Fruit fly (Drosophila melanogaster) whole organism, embryonic: Measurements from ENCODE around the gene CG43089.

Source experiments
- ATbp ChIP-seq: fragments of 200-800 bp; sonication (Bioruptor generic); optimal IDR thresholded peaks from 2 replicates; lab custom pipeline; 2017; ENCODE audit warnings: missing biosample characterization, mild to moderate bottlenecking, missing genetic modification characterization, missing genetic modification reagents
- Antp ChIP-seq: fragments of 200-800 bp; sonication (Bioruptor generic); optimal IDR thresholded peaks from 3 replicates; lab custom pipeline; 2016; ENCODE audit warnings: missing biosample characterization, missing genetic modification characterization
- CG10209 ChIP-seq: fragments of 200-800 bp; sonication (Bioruptor generic); optimal IDR thresholded peaks from 3 replicates; lab custom pipeline; 2017; ENCODE audit warnings: missing biosample characterization, mild to moderate bottlenecking, missing genetic modification characterization, missing genetic modification reagents
- CG10431 ChIP-seq: fragments of 200-800 bp; sonication (Bioruptor generic); optimal IDR thresholded peaks from 3 replicates; lab custom pipeline; 2018; ENCODE audit warnings: missing biosample characterization, mild to moderate bottlenecking, missing genetic modification characterization
- CG11398 ChIP-seq: fragments of 200-800 bp; sonication (Bioruptor generic); optimal IDR thresholded peaks from 2 replicates; lab custom pipeline; 2016; ENCODE audit warnings: missing biosample characterization, missing genetic modification characterization
- CG11504 ChIP-seq: fragments of 200-800 bp; sonication (Bioruptor generic); optimal IDR thresholded peaks from 3 replicates; lab custom pipeline; 2019; ENCODE audit warnings: missing biosample characterization, mild to moderate bottlenecking, missing genetic modification characterization, moderate library complexity
- CG11723 ChIP-seq: fragments of 200-800 bp; sonication (Bioruptor generic); optimal IDR thresholded peaks from 2 replicates; lab custom pipeline; 2017; ENCODE audit warnings: missing biosample characterization, mild to moderate bottlenecking, missing genetic modification characterization
- CG1233 ChIP-seq: fragments of 200-800 bp; sonication (Bioruptor generic); optimal IDR thresholded peaks from 4 replicates; lab custom pipeline; 2018; ENCODE audit warnings: missing biosample characterization, mild to moderate bottlenecking, missing genetic modification characterization
- CG12391 ChIP-seq: fragments of 200-800 bp; sonication (Bioruptor generic); optimal IDR thresholded peaks from 3 replicates; lab custom pipeline; 2018; ENCODE audit warnings: missing biosample characterization, mild to moderate bottlenecking, missing genetic modification characterization, moderate library complexity
- CG13894 ChIP-seq: fragments of 200-800 bp; sonication (Bioruptor generic); optimal IDR thresholded peaks from 3 replicates; lab custom pipeline; 2018; ENCODE audit warnings: missing biosample characterization, mild to moderate bottlenecking, missing genetic modification characterization, moderate library complexity
- CG1529 ChIP-seq: fragments of 200-800 bp; sonication (Bioruptor generic); optimal IDR thresholded peaks from 3 replicates; lab custom pipeline; 2018; ENCODE audit warnings: missing biosample characterization, missing genetic modification characterization
- CG1603 ChIP-seq: fragments of 200-800 bp; sonication (Bioruptor generic); optimal IDR thresholded peaks from 2 replicates; lab custom pipeline; 2019; ENCODE audit warnings: missing biosample characterization, mild to moderate bottlenecking, missing genetic modification characterization, moderate library complexity
- CG1647 ChIP-seq: fragments of 200-800 bp; sonication (Bioruptor generic); optimal IDR thresholded peaks from 3 replicates; lab custom pipeline; 2016; ENCODE audit warnings: missing biosample characterization, missing genetic modification characterization
- CG17829 ChIP-seq: fragments of 200-800 bp; optimal IDR thresholded peaks from 2 replicates; lab custom pipeline; 2019; ENCODE audit warnings: missing biosample characterization, mild to moderate bottlenecking, missing genetic modification characterization, moderate library complexity
- CG17912 ChIP-seq: fragments of 200-800 bp; sonication (Bioruptor generic); optimal IDR thresholded peaks from 2 replicates; lab custom pipeline; 2018; ENCODE audit warnings: missing biosample characterization, mild to moderate bottlenecking, missing genetic modification characterization
- CG18262 ChIP-seq: fragments of 200-800 bp; optimal IDR thresholded peaks from 3 replicates; lab custom pipeline; 2019; ENCODE audit warnings: missing biosample characterization, mild to moderate bottlenecking, missing genetic modification characterization, moderate library complexity
- CG2116 ChIP-seq: fragments of 200-800 bp; sonication (Bioruptor generic); optimal IDR thresholded peaks from 3 replicates; lab custom pipeline; 2018; ENCODE audit warnings: missing biosample characterization, mild to moderate bottlenecking, missing genetic modification characterization
- CG2712 ChIP-seq: fragments of 200-800 bp; optimal IDR thresholded peaks from 3 replicates; lab custom pipeline; 2019; ENCODE audit warnings: missing biosample characterization, mild to moderate bottlenecking, missing genetic modification characterization, moderate library complexity
- CG7556 ChIP-seq: fragments of 200-800 bp; sonication (Bioruptor generic); optimal IDR thresholded peaks from 2 replicates; lab custom pipeline; 2017; ENCODE audit warnings: missing biosample characterization, mild to moderate bottlenecking, missing genetic modification characterization
- CG7786 ChIP-seq: fragments of 200-800 bp; sonication (Bioruptor generic); optimal IDR thresholded peaks from 2 replicates; lab custom pipeline; 2016; ENCODE audit warnings: missing biosample characterization, missing genetic modification characterization
- CG8359 ChIP-seq: fragments of 200-800 bp; sonication (Bioruptor generic); optimal IDR thresholded peaks from 2 replicates; lab custom pipeline; 2017; ENCODE audit warnings: missing biosample characterization, mild to moderate bottlenecking, missing genetic modification characterization, borderline replicate concordance
- CG9932 ChIP-seq: fragments of 200-800 bp; sonication (Bioruptor generic); IDR thresholded peaks from 2 replicates; pipeline ENCODE4 v1.3.6; 2022; ENCODE audit warnings: missing biosample characterization, missing genetic modification characterization
- Dek ChIP-seq: fragments of 200-800 bp; sonication (Bioruptor generic); optimal IDR thresholded peaks from 3 replicates; lab custom pipeline; 2019; ENCODE audit warnings: missing biosample characterization, mild to moderate bottlenecking, missing genetic modification characterization, moderate library complexity
- Dip3 ChIP-seq: fragments of 200-800 bp; sonication (Bioruptor generic); optimal IDR thresholded peaks from 3 replicates; lab custom pipeline; 2016; ENCODE audit warnings: missing biosample characterization, missing genetic modification characterization
- ERR ChIP-seq: fragments of 200-800 bp; sonication (Bioruptor generic); optimal IDR thresholded peaks from 2 replicates; lab custom pipeline; 2016; ENCODE audit warnings: missing biosample characterization, missing genetic modification characterization
- Hand ChIP-seq: fragments of 200-800 bp; sonication (Bioruptor generic); optimal IDR thresholded peaks from 2 replicates; lab custom pipeline; 2017; ENCODE audit warnings: mild to moderate bottlenecking, missing biosample characterization, missing genetic modification reagents, missing genetic modification characterization
- Hr39 ChIP-seq: fragments of >200 bp; optimal IDR thresholded peaks from 2 replicates; lab custom pipeline; 2017
- Hr51 ChIP-seq, 2 experiments: fragments of 200-800 bp; sonication (Bioruptor generic); optimal IDR thresholded peaks; 2 replicates in 1 of 2; 3 replicates in 1 of 2; lab custom pipeline; 2016 to 2018; ENCODE audit warnings: missing biosample characterization in 2 of 2, missing genetic modification characterization in 2 of 2, mild to moderate bottlenecking in 1 of 2, moderate library complexity in 1 of 2
- Lpt ChIP-seq: fragments of >200 bp; optimal IDR thresholded peaks from 2 replicates; lab custom pipeline; 2018; ENCODE audit warnings: missing biosample characterization, missing genetic modification characterization
- NfI ChIP-seq: fragments of 200-800 bp; sonication (Bioruptor generic); optimal IDR thresholded peaks from 3 replicates; lab custom pipeline; 2018; ENCODE audit warnings: missing biosample characterization, mild to moderate bottlenecking, missing genetic modification characterization, moderate library complexity
- PHDP ChIP-seq: fragments of 200-800 bp; sonication (Bioruptor generic); optimal IDR thresholded peaks from 3 replicates; lab custom pipeline; 2018; ENCODE audit warnings: missing biosample characterization, mild to moderate bottlenecking, missing genetic modification characterization, moderate library complexity
- Rx ChIP-seq: fragments of 200-800 bp; sonication (Bioruptor generic); IDR thresholded peaks from 2 replicates; pipeline ENCODE4 v1.3.6; 2022; ENCODE audit warnings: missing biosample characterization, missing genetic modification characterization
- Sox100B ChIP-seq: fragments of 200-800 bp; sonication (Bioruptor generic); optimal IDR thresholded peaks from 3 replicates; lab custom pipeline; 2018; ENCODE audit warnings: missing biosample characterization, mild to moderate bottlenecking, missing genetic modification characterization
- ab ChIP-seq: fragments of 200-800 bp; sonication (Bioruptor generic); optimal IDR thresholded peaks from 2 replicates; lab custom pipeline; 2016; ENCODE audit warnings: missing biosample characterization, missing genetic modification characterization
- cato ChIP-seq: fragments of 200-800 bp; sonication (Bioruptor generic); optimal IDR thresholded peaks from 2 replicates; lab custom pipeline; 2016; ENCODE audit warnings: missing biosample characterization, missing genetic modification characterization, borderline replicate concordance
- dm ChIP-seq: fragments of 200-800 bp; sonication (Bioruptor generic); optimal IDR thresholded peaks from 3 replicates; lab custom pipeline; 2016; ENCODE audit warnings: missing biosample characterization, missing genetic modification characterization
- gem ChIP-seq: fragments of 200-800 bp; sonication (Bioruptor generic); optimal IDR thresholded peaks from 2 replicates; lab custom pipeline; 2019; ENCODE audit warnings: missing biosample characterization, mild to moderate bottlenecking, missing genetic modification characterization, moderate library complexity
- knrl ChIP-seq: fragments of 200-800 bp; sonication (Bioruptor generic); IDR thresholded peaks from 3 replicates; pipeline ENCODE4 v1.3.6; 2022; ENCODE audit warnings: missing biosample characterization, missing genetic modification characterization; ENCODE audit not compliant: partially characterized antibody
- lilli ChIP-seq: fragments of 200-800 bp; sonication (Bioruptor generic); optimal IDR thresholded peaks from 3 replicates; lab custom pipeline; 2016; ENCODE audit warnings: missing biosample characterization, missing genetic modification characterization
- nerfin-1 ChIP-seq: fragments of 200-800 bp; sonication (Bioruptor generic); optimal IDR thresholded peaks from 3 replicates; lab custom pipeline; 2019; ENCODE audit warnings: missing biosample characterization, mild to moderate bottlenecking, missing genetic modification characterization, moderate library complexity
- pan ChIP-seq, 4 experiments: fragments of >200 bp in 3 of 4; fragments of 200-800 bp in 1 of 4; sonication (Bioruptor generic) in 1 of 4; optimal IDR thresholded peaks in 3 of 4; IDR thresholded peaks in 1 of 4; 2 replicates each; pipeline versions ENCODE4 v1.3.6 to Lab custom; 2017 to 2022; ENCODE audit warnings: missing biosample characterization in 2 of 4, missing genetic modification characterization in 2 of 4, mixed read lengths in 1 of 4
- pho ChIP-seq: fragments of 200-800 bp; sonication (Bioruptor generic); optimal IDR thresholded peaks from 2 replicates; lab custom pipeline; 2016; ENCODE audit warnings: missing biosample characterization, missing genetic modification characterization
- pnt ChIP-seq: fragments of 200-800 bp; sonication (Bioruptor generic); optimal IDR thresholded peaks from 3 replicates; lab custom pipeline; 2016; ENCODE audit warnings: missing biosample characterization, missing genetic modification characterization
- stc ChIP-seq: fragments of 200-800 bp; sonication (Bioruptor generic); IDR thresholded peaks from 2 replicates; pipeline ENCODE4 v1.3.6; 2022; ENCODE audit warnings: missing biosample characterization, missing genetic modification characterization
- tgo ChIP-seq: fragments of 200-800 bp; sonication (Bioruptor generic); IDR thresholded peaks from 3 replicates; pipeline ENCODE4 v1.3.6; 2022; ENCODE audit warnings: missing biosample characterization, missing genetic modification characterization
- twi ChIP-seq: fragments of 200-800 bp; optimal IDR thresholded peaks from 2 replicates; lab custom pipeline; 2019; ENCODE audit warnings: missing biosample characterization, mild to moderate bottlenecking, missing genetic modification characterization, moderate library complexity
- usp ChIP-seq: fragments of >200 bp; optimal IDR thresholded peaks from 2 replicates; lab custom pipeline; 2017; ENCODE audit warnings: missing biosample characterization, missing genetic modification characterization
- wdn ChIP-seq: fragments of 200-800 bp; sonication (Bioruptor generic); IDR thresholded peaks from 2 replicates; pipeline ENCODE4 v1.3.6; 2022; ENCODE audit warnings: missing biosample characterization, missing genetic modification characterization

CG43089 gene

dm6 chr3L:3665288-3666210, 48.3 kb upstream of the CG43089 start (continued):
- no peak for TF ChIP-seq ERR (GFP tag; lab: Kevin White, UChicago)
- no peak for TF ChIP-seq CG17912 (GFP tag; lab: Kevin White, UChicago)
- TF ChIP-seq CG17829 = peak; percentile 36
- TF ChIP-seq NfI (GFP tag; lab: Kevin White, UChicago) = peak; percentile 59
- peak; percentile 70 for TF ChIP-seq lilli (GFP tag; lab: Kevin White, UChicago)
- peak; percentile 34 for TF ChIP-seq CG7556 (GFP tag; lab: Kevin White, UChicago)
- no peak for TF ChIP-seq nerfin-1 (tag; lab: Kevin White, UChicago)
- peak; percentile 64 for TF ChIP-seq Dip3 (GFP tag; lab: Kevin White, UChicago)
- peak; percentile 48 for TF ChIP-seq CG10209 (GFP tag; lab: Kevin White, UChicago)
- TF ChIP-seq twi (tag; lab: Kevin White, UChicago) = peak; percentile 29
- TF ChIP-seq tgo (GFP tag; lab: Robert Waterston, UW) = peak; percentile 40; the same call in 2 of the 3 replicates
- no peak for TF ChIP-seq Sox100B
- TF ChIP-seq CG18262 (tag; lab: Kevin White, UChicago) = peak; percentile 43
- TF ChIP-seq usp = no peak
- TF ChIP-seq wdn (GFP tag; lab: Robert Waterston, UW) = 0 out of 2 replicates have a peak, but pooled peaks have one; percentile 23
- peak; percentile 35 for TF ChIP-seq ab (GFP tag; lab: Kevin White, UChicago)
- TF ChIP-seq CG2116 = no peak
- TF ChIP-seq CG11723 (GFP tag; lab: Kevin White, UChicago) = peak; percentile 14
- TF ChIP-seq CG1647 (GFP tag; lab: Kevin White, UChicago) = no peak
- peak; percentile 17 for TF ChIP-seq dm (GFP tag; lab: Kevin White, UChicago)
- TF ChIP-seq pan (optimal IDR thresholded peaks at IDR 0.05; lab: Kevin White, UChicago) = no peak
- no peak for TF ChIP-seq pan (GFP tag; optimal IDR thresholded peaks at IDR 0.05 in 1 of 2, IDR thresholded peaks at IDR 0.05 in 1 of 2)
- TF ChIP-seq CG1529 (GFP tag; lab: Kevin White, UChicago) = peak; percentile 56
- peak; percentile 56 for TF ChIP-seq CG7786 (GFP tag; lab: Kevin White, UChicago)
- TF ChIP-seq stc = no peak
- TF ChIP-seq cato (GFP tag; lab: Kevin White, UChicago) = no peak
- TF ChIP-seq knrl (GFP tag; lab: Robert Waterston, UW) = no peak
- TF ChIP-seq CG9932 (GFP tag; lab: Robert Waterston, UW) = peak; percentile 75
- TF ChIP-seq Hr39 (lab: Kevin White, UChicago) = no peak
- TF ChIP-seq ATbp (GFP tag; lab: Kevin White, UChicago) = peak; percentile 44
- peak; percentile 3 for TF ChIP-seq Antp (GFP tag; lab: Kevin White, UChicago)
- TF ChIP-seq CG13894 (tag; lab: Kevin White, UChicago) = peak; percentile 77
- TF ChIP-seq CG1233 (GFP tag; lab: Kevin White, UChicago) = no peak
- TF ChIP-seq pho (GFP tag; lab: Kevin White, UChicago) = peak; percentile 36
- TF ChIP-seq CG2712 (tag; lab: Kevin White, UChicago) = peak; percentile 35
- TF ChIP-seq Hr51 (GFP tag; optimal IDR thresholded peaks at IDR 0.05; lab: Kevin White, UChicago) = peak; percentile 16 to 18
- TF ChIP-seq CG10431 (GFP tag; lab: Kevin White, UChicago) = peak; percentile 3
- no peak for TF ChIP-seq Hand (GFP tag; lab: Kevin White, UChicago)
- peak; percentile 67 for TF ChIP-seq CG12391 (tag; lab: Kevin White, UChicago)
- TF ChIP-seq Rx = no peak
- peak; percentile 20 for TF ChIP-seq Dek (tag; lab: Kevin White, UChicago)
- TF ChIP-seq PHDP = peak; percentile 61
- peak; percentile 16 for TF ChIP-seq CG11398 (GFP tag; lab: Kevin White, UChicago)
- no peak for TF ChIP-seq Lpt (GFP tag; lab: Kevin White, UChicago)
- TF ChIP-seq CG1603 (tag; lab: Kevin White, UChicago) = peak; percentile 62
- no peak for TF ChIP-seq CG8359 (GFP tag; lab: Kevin White, UChicago)
- TF ChIP-seq gem (tag; lab: Kevin White, UChicago) = peak; percentile 78
- no peak for TF ChIP-seq CG11504
- no peak for TF ChIP-seq pnt (GFP tag; lab: Kevin White, UChicago)
